Worm (Caenorhabditis elegans) whole organism, L4/young adult: ENCODE data around the gene K07D4.9.

Experiments
- W03F9.2 ChIP-seq: fragments of 150-350 bp; optimal IDR thresholded peaks from 2 replicates; lab custom pipeline; 2014; ENCODE audit warnings: missing biosample characterization, missing genetic modification characterization
- dao-5 ChIP-seq: sonication (generic microtip); optimal IDR thresholded peaks from 2 replicates; lab custom pipeline; 2016; ENCODE audit warnings: missing genotype, missing genetic modification characterization, moderate library complexity, missing compliant biosample characterization
- him-1 ChIP-seq: sonication (generic microtip); optimal IDR thresholded peaks from 2 replicates; lab custom pipeline; 2016; ENCODE audit warnings: missing genotype, missing genetic modification reagents, missing genetic modification characterization, missing compliant biosample characterization

ce11 chrII:4068141-4068540 lies 39.8 kb downstream of the K07D4.9 start:
- TF ChIP-seq him-1 (tag; lab: Kevin White, UChicago) (no peak), W03F9.2 (no peak), dao-5 (tag; lab: Kevin White, UChicago) (no peak)
